Worm (Caenorhabditis elegans) whole organism, L4/young adult: Measurements from ENCODE around the gene rpn-6.1.

Experiments
- W03F9.2 ChIP-seq: fragments of 150-350 bp; optimal IDR thresholded peaks from 2 replicates; lab custom pipeline; 2014; ENCODE audit warnings: missing biosample characterization, missing genetic modification characterization
- dao-5 ChIP-seq: sonication (generic microtip); optimal IDR thresholded peaks from 2 replicates; lab custom pipeline; 2016; ENCODE audit warnings: missing genotype, missing genetic modification characterization, moderate library complexity, missing compliant biosample characterization

DNA sequence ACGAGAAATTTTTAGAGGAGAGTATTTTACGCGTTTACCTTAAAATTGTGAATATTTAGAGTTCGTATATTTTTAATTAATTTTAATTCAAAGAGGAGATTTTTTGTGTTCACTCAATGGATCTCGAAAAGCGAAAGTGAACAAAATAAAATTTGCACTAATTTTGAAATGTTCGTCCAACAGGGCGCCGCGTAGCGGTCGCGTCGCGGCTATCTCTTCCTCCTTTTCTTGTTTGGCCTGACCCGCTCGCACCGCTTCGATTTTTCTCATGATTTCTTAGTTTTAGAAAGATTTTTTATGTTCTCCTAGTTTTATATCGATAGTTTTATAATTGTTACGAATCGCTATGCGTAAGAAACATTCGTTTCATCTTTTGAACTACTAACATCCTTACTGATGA is 10.4 kb downstream of the rpn-6.1 start:
- TF ChIP-seq dao-5 (no peak), W03F9.2 (tag; lab: Kevin White, UChicago) (no peak)
